Worm (Caenorhabditis elegans) whole organism, mixed stage, embryonic: ENCODE results near the gene trim-21.
"Not testable (repeated sequence)": the region's sequence is repeated elsewhere in the genome, so short reads cannot be mapped to it uniquely, and the experiment has no call there.

Experiments
- M03D4.4 ChIP-seq: sonication (generic microtip); optimal IDR thresholded peaks from 2 replicates; lab custom pipeline; 2017; ENCODE audit warnings: mild to moderate bottlenecking, missing genetic modification characterization, missing compliant biosample characterization
- bed-3 ChIP-seq: fragments of 200-800 bp; sonication (Bioruptor generic); optimal IDR thresholded peaks from 3 replicates; lab custom pipeline; 2018; ENCODE audit warnings: mild to moderate bottlenecking, missing genetic modification characterization, moderate library complexity, missing compliant biosample characterization
- blmp-1 ChIP-seq: fragments of 150-350 bp; optimal IDR thresholded peaks from 2 replicates; lab custom pipeline; 2014; ENCODE audit warnings: missing biosample characterization, missing genetic modification characterization
- ceh-39 ChIP-seq: fragments of 150-350 bp; optimal IDR thresholded peaks from 2 replicates; lab custom pipeline; 2014; ENCODE audit warnings: missing biosample characterization, missing genetic modification characterization
- ceh-43 ChIP-seq: fragments of 200-800 bp; sonication (Bioruptor generic); optimal IDR thresholded peaks from 2 replicates; lab custom pipeline; 2018; ENCODE audit warnings: mild to moderate bottlenecking, missing genetic modification characterization, moderate library complexity, missing compliant biosample characterization
- ceh-83 ChIP-seq: fragments of 200-800 bp; sonication (Bioruptor generic); optimal IDR thresholded peaks from 2 replicates; lab custom pipeline; 2018; ENCODE audit warnings: mild to moderate bottlenecking, missing genetic modification characterization, missing compliant biosample characterization
- ces-1 ChIP-seq: fragments of 150-350 bp; optimal IDR thresholded peaks from 2 replicates; lab custom pipeline; 2014; ENCODE audit warnings: missing biosample characterization, missing genetic modification reagents, missing genetic modification characterization
- cnd-1 ChIP-seq: fragments of 200-800 bp; sonication (Bioruptor generic); optimal IDR thresholded peaks from 2 replicates; lab custom pipeline; 2018; ENCODE audit warnings: mild to moderate bottlenecking, missing genetic modification characterization, missing compliant biosample characterization
- drap-1 ChIP-seq: fragments of 200-800 bp; sonication (Bioruptor generic); optimal IDR thresholded peaks from 3 replicates; lab custom pipeline; 2018; ENCODE audit warnings: mild to moderate bottlenecking, missing genetic modification characterization, missing compliant biosample characterization
- elt-1 ChIP-seq: sonication (generic microtip); optimal IDR thresholded peaks from 2 replicates; lab custom pipeline; 2017; ENCODE audit warnings: missing genetic modification characterization, mild to moderate bottlenecking, missing compliant biosample characterization, antibody characterized with exemption, moderate library complexity, borderline replicate concordance; ENCODE audit not compliant: insufficient read depth
- elt-3 ChIP-seq: fragments of 150-350 bp; optimal IDR thresholded peaks from 2 replicates; lab custom pipeline; 2014; ENCODE audit warnings: missing biosample characterization, missing genetic modification characterization
- flh-1 ChIP-seq: fragments of 200-800 bp; sonication (Bioruptor generic); optimal IDR thresholded peaks from 2 replicates; lab custom pipeline; 2018; ENCODE audit warnings: mild to moderate bottlenecking, missing genetic modification characterization, moderate library complexity, missing compliant biosample characterization
- ham-2 ChIP-seq: fragments of 200-800 bp; sonication (Bioruptor generic); optimal IDR thresholded peaks from 2 replicates; lab custom pipeline; 2018; ENCODE audit warnings: mild to moderate bottlenecking, missing genetic modification characterization, missing compliant biosample characterization
- hlh-1 ChIP-seq: fragments of 150-350 bp; optimal IDR thresholded peaks from 2 replicates; lab custom pipeline; 2014; ENCODE audit warnings: missing biosample characterization, missing genetic modification reagents, missing genetic modification characterization
- lin-13 ChIP-seq: fragments of 150-350 bp; optimal IDR thresholded peaks from 2 replicates; lab custom pipeline; 2014; ENCODE audit warnings: missing biosample characterization, missing genetic modification characterization
- lin-32 ChIP-seq: fragments of 200-800 bp; sonication (Bioruptor generic); optimal IDR thresholded peaks from 2 replicates; lab custom pipeline; 2018; ENCODE audit warnings: mild to moderate bottlenecking, missing genetic modification characterization, missing compliant biosample characterization
- lsy-2 ChIP-seq: fragments of 150-350 bp; optimal IDR thresholded peaks from 2 replicates; lab custom pipeline; 2014; ENCODE audit warnings: missing biosample characterization, missing genetic modification characterization
- mab-5 ChIP-seq: fragments of 150-350 bp; optimal IDR thresholded peaks from 2 replicates; lab custom pipeline; 2014; ENCODE audit warnings: missing biosample characterization, missing genetic modification characterization
- mep-1 ChIP-seq: fragments of 150-350 bp; optimal IDR thresholded peaks from 2 replicates; lab custom pipeline; 2017; ENCODE audit warnings: missing biosample characterization, missing genetic modification reagents, missing genetic modification characterization, inconsistent platforms
- nhr-12 ChIP-seq: fragments of 150-350 bp; optimal IDR thresholded peaks from 2 replicates; lab custom pipeline; 2014; ENCODE audit warnings: missing biosample characterization, missing genetic modification characterization
- nhr-2 ChIP-seq: fragments of 150-350 bp; optimal IDR thresholded peaks from 2 replicates; lab custom pipeline; 2014; ENCODE audit warnings: missing biosample characterization, missing genetic modification characterization
- nhr-237 ChIP-seq: fragments of 150-350 bp; optimal IDR thresholded peaks from 2 replicates; lab custom pipeline; 2014; ENCODE audit warnings: missing biosample characterization, missing genetic modification characterization
- nhr-76 ChIP-seq: sonication (generic microtip); optimal IDR thresholded peaks from 2 replicates; lab custom pipeline; 2017; ENCODE audit warnings: missing biosample characterization, missing genetic modification characterization
- pha-4 ChIP-seq: fragments of 150-350 bp; optimal IDR thresholded peaks from 2 replicates; lab custom pipeline; 2018; ENCODE audit warnings: missing biosample characterization, missing genetic modification reagents, missing genetic modification characterization
- sem-2 ChIP-seq: fragments of 200-800 bp; sonication (Bioruptor generic); optimal IDR thresholded peaks from 2 replicates; lab custom pipeline; 2018; ENCODE audit warnings: mild to moderate bottlenecking, missing genetic modification characterization, missing compliant biosample characterization
- snpc-4 ChIP-seq: fragments of 150-350 bp; optimal IDR thresholded peaks from 2 replicates; lab custom pipeline; 2014; ENCODE audit warnings: missing biosample characterization, missing genetic modification characterization
- sptf-1 ChIP-seq: sonication (generic microtip); optimal IDR thresholded peaks from 2 replicates; lab custom pipeline; 2017; ENCODE audit warnings: mild to moderate bottlenecking, missing genetic modification characterization, moderate library complexity, missing compliant biosample characterization
- tbx-8 ChIP-seq: fragments of 200-800 bp; sonication (Bioruptor generic); optimal IDR thresholded peaks from 2 replicates; lab custom pipeline; 2018; ENCODE audit warnings: mild to moderate bottlenecking, missing genetic modification characterization, moderate library complexity, missing compliant biosample characterization
- unc-120 ChIP-seq: sonication (generic microtip); optimal IDR thresholded peaks from 2 replicates; lab custom pipeline; 2017; ENCODE audit warnings: missing genetic modification characterization, missing compliant biosample characterization; ENCODE audit not compliant: poor library complexity, severe bottlenecking
- unc-39 ChIP-seq: fragments of 150-350 bp; optimal IDR thresholded peaks from 2 replicates; lab custom pipeline; 2014; ENCODE audit warnings: missing biosample characterization, missing genetic modification characterization
- unc-62 ChIP-seq: fragments of 150-350 bp; optimal IDR thresholded peaks from 2 replicates; lab custom pipeline; 2014; ENCODE audit warnings: missing biosample characterization, missing genetic modification reagents, missing genetic modification characterization
- zip-8 ChIP-seq: fragments of 150-350 bp; optimal IDR thresholded peaks from 2 replicates; lab custom pipeline; 2014; ENCODE audit warnings: missing biosample characterization, missing genetic modification characterization
- ztf-11 ChIP-seq: fragments of 150-350 bp; optimal IDR thresholded peaks from 2 replicates; lab custom pipeline; 2014; ENCODE audit warnings: missing biosample characterization, missing genetic modification characterization

Gene trim-21

DNA sequence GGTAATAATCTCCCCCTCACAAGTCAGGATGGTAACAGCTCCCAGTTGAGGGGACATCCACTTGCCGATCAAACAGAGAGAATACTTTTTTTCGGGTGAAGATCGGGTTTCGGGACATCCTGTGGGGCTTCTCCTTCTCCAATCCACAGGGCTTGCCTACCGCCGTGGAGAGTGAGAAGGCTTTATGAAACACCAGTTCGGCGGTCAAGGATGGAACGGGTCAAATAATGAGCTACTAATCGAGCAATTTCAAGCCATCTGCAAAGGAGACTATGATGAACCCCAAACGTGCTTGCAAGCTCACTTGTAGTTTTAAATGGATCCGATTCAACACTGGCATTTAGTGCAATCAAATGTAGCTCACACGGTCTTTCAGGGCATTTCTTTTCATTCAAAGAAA lies 27.9 kb downstream of the trim-21 start:
- TF ChIP-seq cnd-1 (tag; lab: Kevin White, UChicago): no peak
- TF ChIP-seq nhr-12 (tag; lab: Kevin White, UChicago): no peak
- TF ChIP-seq M03D4.4: no peak
- no peak for TF ChIP-seq nhr-2
- TF ChIP-seq unc-120 (tag; lab: Kevin White, UChicago): no peak
- TF ChIP-seq sptf-1 (tag; lab: Kevin White, UChicago): no peak
- no peak for TF ChIP-seq nhr-76 (tag; lab: Kevin White, UChicago)
- TF ChIP-seq mep-1 (tag; lab: Kevin White, UChicago): no peak
- no peak for TF ChIP-seq bed-3
- TF ChIP-seq flh-1 (GFP tag; lab: Kevin White, UChicago): no peak
- TF ChIP-seq blmp-1 (tag; lab: Kevin White, UChicago): no peak
- no peak for TF ChIP-seq elt-3
- TF ChIP-seq hlh-1 (tag; lab: Kevin White, UChicago): no peak
- no peak for TF ChIP-seq snpc-4
- no peak for TF ChIP-seq ztf-11
- no peak for TF ChIP-seq lsy-2 (tag; lab: Kevin White, UChicago)

DNA sequence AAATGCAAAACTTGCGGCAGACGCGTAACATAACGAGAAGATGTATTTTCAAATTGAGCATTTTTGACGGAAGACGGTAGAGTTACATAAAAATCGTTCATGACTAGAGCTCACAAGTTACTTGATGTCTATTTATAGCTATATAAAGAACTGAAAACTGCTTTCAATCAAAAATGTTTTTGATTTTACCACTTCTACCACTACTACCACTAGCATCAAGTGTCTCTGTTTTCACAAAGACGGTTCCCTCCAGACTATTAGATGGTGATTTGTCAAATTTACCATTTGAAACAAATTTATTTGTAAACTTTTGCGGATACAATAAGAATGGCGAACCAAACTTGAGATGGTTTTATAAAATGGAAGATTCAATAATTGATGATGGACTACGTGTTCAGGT lies 30.0 kb downstream of the trim-21 start, which contains the start of gene K09F6.9:
TSS of gene K09F6.9 (minus strand) at position 101 of the 400 bp plus-strand sequence.
- TF ChIP-seq ceh-83 (GFP tag; lab: Kevin White, UChicago); unc-62 (GFP tag; lab: Kevin White, UChicago); unc-39 (tag; lab: Kevin White, UChicago): not testable (repeated sequence)

DNA sequence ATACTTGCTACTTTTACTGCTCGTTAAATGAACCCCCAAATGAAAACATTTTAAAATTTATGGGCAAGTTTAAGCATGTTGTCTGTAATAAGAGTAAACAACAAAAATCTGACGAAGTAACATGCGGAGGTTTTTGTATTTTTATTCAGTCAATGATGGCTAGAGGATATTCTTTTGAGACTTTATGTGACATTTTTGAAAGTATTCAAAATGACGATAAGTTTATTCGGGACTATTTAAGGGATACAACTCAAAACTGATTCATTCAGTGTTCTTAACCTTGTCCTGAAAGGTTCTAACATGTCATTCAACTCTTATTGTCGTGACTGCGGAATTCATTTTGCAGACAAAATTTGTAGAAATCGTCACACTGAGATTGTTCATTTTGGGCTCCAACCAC lies 32.8 kb downstream of the trim-21 start, which contains the start of gene K09F6.11:
TSS of gene K09F6.11 (plus strand) at position 301 of the 400 bp plus-strand sequence.
- no peak for TF ChIP-seq lin-32
- TF ChIP-seq drap-1: no peak
- TF ChIP-seq unc-120 (tag; lab: Kevin White, UChicago): no peak
- TF ChIP-seq bed-3: no peak
- TF ChIP-seq mab-5: no peak
- no peak for TF ChIP-seq elt-1
- no peak for TF ChIP-seq M03D4.4
- TF ChIP-seq zip-8 (tag; lab: Kevin White, UChicago): no peak
- TF ChIP-seq sptf-1 (tag; lab: Kevin White, UChicago): no peak
- TF ChIP-seq snpc-4: no peak
- no peak for TF ChIP-seq unc-39 (tag; lab: Kevin White, UChicago)
- TF ChIP-seq ces-1 (GFP tag; lab: Kevin White, UChicago): no peak
- no peak for TF ChIP-seq unc-62 (GFP tag; lab: Kevin White, UChicago)
- TF ChIP-seq flh-1 (GFP tag; lab: Kevin White, UChicago): no peak
- TF ChIP-seq pha-4 (tag; lab: Kevin White, UChicago): no peak
- TF ChIP-seq lin-13 (tag; lab: Kevin White, UChicago): no peak
- no peak for TF ChIP-seq lsy-2 (tag; lab: Kevin White, UChicago)
- TF ChIP-seq ceh-43 (GFP tag; lab: Kevin White, UChicago): no peak
- TF ChIP-seq ham-2 (GFP tag; lab: Kevin White, UChicago): no peak

DNA sequence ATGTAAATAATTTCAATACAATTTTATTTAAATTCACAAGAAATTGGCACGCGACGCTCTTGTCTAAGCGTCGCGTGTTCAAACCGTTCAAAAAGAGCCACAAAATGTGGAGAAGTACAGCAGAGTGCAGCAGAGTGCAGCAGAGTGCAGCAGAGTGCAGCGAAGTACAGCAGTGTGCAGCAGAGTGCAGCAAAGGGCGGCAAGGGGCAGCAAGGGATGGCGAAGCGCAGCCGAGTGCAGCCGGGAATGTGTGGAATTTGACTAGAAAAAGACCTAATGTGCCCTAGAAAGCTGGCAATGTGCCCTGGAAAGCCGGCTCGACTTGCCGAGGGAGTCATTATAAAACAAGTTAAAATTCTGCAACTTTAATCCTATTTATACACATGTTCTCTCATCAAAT lies 33.4 kb downstream of the trim-21 start, which contains the start of gene K09F6.6:
TSS of gene K09F6.6 (minus strand) at position 43 of the 400 bp plus-strand sequence.
- TF ChIP-seq mab-5 (no peak), nhr-237 (tag; lab: Kevin White, UChicago) (no peak), ceh-39 (tag; lab: Kevin White, UChicago) (no peak), ceh-83 (GFP tag; lab: Kevin White, UChicago) (no peak), hlh-1 (tag; lab: Kevin White, UChicago) (no peak), lin-13 (tag; lab: Kevin White, UChicago) (no peak), nhr-2 (no peak), pha-4 (tag; lab: Kevin White, UChicago) (no peak), unc-39 (tag; lab: Kevin White, UChicago) (no peak), ceh-43 (GFP tag; lab: Kevin White, UChicago) (no peak), M03D4.4 (no peak), tbx-8 (GFP tag; lab: Kevin White, UChicago) (no peak), nhr-76 (tag; lab: Kevin White, UChicago) (no peak), cnd-1 (tag; lab: Kevin White, UChicago) (no peak), sem-2 (no peak), elt-1 (no peak), ztf-11 (no peak), elt-3 (no peak), mep-1 (tag; lab: Kevin White, UChicago) (no peak)
